Worm (Caenorhabditis elegans): Measurements from ENCODE around the gene sru-1.

The sru-1 gene

ce11 chrIV:9511221-9511638 lies 22.8 kb downstream of the sru-1 start:
- TF ChIP-seq sox-4 (tag; optimal IDR thresholded peaks at IDR 0.05) (no peak), ama-1 (optimal IDR thresholded peaks at IDR 0.05) (peak; percentile 67), lim-6 (tag; optimal IDR thresholded peaks at IDR 0.05) (no peak), madf-2 (tag; optimal IDR thresholded peaks at IDR 0.05) (no peak), dve-1 (tag; optimal IDR thresholded peaks at IDR 0.05) (no peak), sdc-2 (tag; optimal IDR thresholded peaks at IDR 0.05) (peak; percentile 7), fkh-10 (GFP tag; optimal IDR thresholded peaks at IDR 0.05) (no peak), gmeb-2 (tag; optimal IDR thresholded peaks at IDR 0.05) (no peak), syd-9 (tag; optimal IDR thresholded peaks at IDR 0.05) (no peak), ceh-19 (GFP tag; optimal IDR thresholded peaks at IDR 0.05) (no peak), unc-42 (tag; optimal IDR thresholded peaks at IDR 0.05) (peak; percentile 67), T23F11.4 (GFP tag; optimal IDR thresholded peaks at IDR 0.05) (no peak), pax-1 (tag; optimal IDR thresholded peaks at IDR 0.05) (no peak), ceh-31 (tag; optimal IDR thresholded peaks at IDR 0.05) (peak; percentile 31), pros-1 (tag; optimal IDR thresholded peaks at IDR 0.05) (peak; percentile 77), pha-2 (tag; optimal IDR thresholded peaks at IDR 0.05) (no peak), ceh-48 (tag; optimal IDR thresholded peaks at IDR 0.05) (peak; percentile 1), eyg-1 (tag; optimal IDR thresholded peaks at IDR 0.05) (no peak), mec-3 (tag; optimal IDR thresholded peaks at IDR 0.05; ENCODE audit: borderline replicate concordance) (no peak), ceh-24 (tag; optimal IDR thresholded peaks at IDR 0.05) (no peak), nfya-1 (tag; optimal IDR thresholded peaks at IDR 0.05) (peak; percentile 69), pag-3 (tag; optimal IDR thresholded peaks at IDR 0.05; ENCODE audit: borderline replicate concordance) (no peak), pqm-1 (tag; optimal IDR thresholded peaks at IDR 0.05) (no peak), ahr-1 (tag; optimal IDR thresholded peaks at IDR 0.05) (no peak), nhr-11 (tag; optimal IDR thresholded peaks at IDR 0.05) (no peak), ceh-18 (tag; optimal IDR thresholded peaks at IDR 0.05) (no peak), unc-55 (GFP tag; optimal IDR thresholded peaks at IDR 0.05) (peak; percentile 27), dmd-4 (tag; optimal IDR thresholded peaks at IDR 0.05; ENCODE audit: borderline replicate concordance) (no peak)

- TF ChIP-seq fkh-10 (GFP tag; optimal IDR thresholded peaks at IDR 0.05) (no peak), lim-6 (tag; optimal IDR thresholded peaks at IDR 0.05) (no peak), zip-5 (tag; optimal IDR thresholded peaks at IDR 0.05) (no peak), sox-2 (GFP tag; IDR thresholded peaks at IDR 0.05) (no peak), madf-2 (tag; optimal IDR thresholded peaks at IDR 0.05) (no peak), ceh-9 (tag; optimal IDR thresholded peaks at IDR 0.05) (no peak), fax-1 (tag; optimal IDR thresholded peaks at IDR 0.05) (no peak), pag-3 (tag; optimal IDR thresholded peaks at IDR 0.05; ENCODE audit: borderline replicate concordance) (no peak), ceh-34 (tag; optimal IDR thresholded peaks at IDR 0.05) (no peak), unc-86 (tag; optimal IDR thresholded peaks at IDR 0.05) (no peak), elt-4 (tag; optimal IDR thresholded peaks at IDR 0.05) (no peak), Y22D7AL.16 (tag; optimal IDR thresholded peaks at IDR 0.05) (no peak), pax-1 (tag; optimal IDR thresholded peaks at IDR 0.05) (no peak), elt-2 (tag; optimal IDR thresholded peaks at IDR 0.05) (no peak), ceh-22 (tag; optimal IDR thresholded peaks at IDR 0.05) (no peak), ref-2 (tag; optimal IDR thresholded peaks at IDR 0.05) (no peak)
These were observed 23.2 kb downstream of the sru-1 start for ce11 chrIV:9511640-9512039.

- no peak for TF ChIP-seq nhr-11 (tag; optimal IDR thresholded peaks at IDR 0.05)
- no peak for TF ChIP-seq ceh-45 (GFP tag; IDR thresholded peaks at IDR 0.05)
- no peak for TF ChIP-seq Y22D7AL.16 (tag; optimal IDR thresholded peaks at IDR 0.05)
- no peak for TF ChIP-seq tbx-7 (tag; optimal IDR thresholded peaks at IDR 0.05)
- TF ChIP-seq ceh-30 (tag; optimal IDR thresholded peaks at IDR 0.05), result no peak
- TF ChIP-seq unc-3 (GFP tag; conservative IDR thresholded peaks at IDR 0.05), result no peak
- no peak for TF ChIP-seq unc-3 (tag; optimal IDR thresholded peaks at IDR 0.05)
- no peak for TF ChIP-seq ceh-9 (tag; optimal IDR thresholded peaks at IDR 0.05)
- no peak for TF ChIP-seq sox-4 (tag; optimal IDR thresholded peaks at IDR 0.05)
These were observed 24.4 kb downstream of the sru-1 start, which contains the start of gene C33A12.3 for ce11 chrIV:9512836-9513235. Gene C33A12.3 (minus strand): TSS chrIV:9513002.

All from whole organism, late embryonic.